Worm (Caenorhabditis elegans): ENCODE results near the gene hog-1.

DNA sequence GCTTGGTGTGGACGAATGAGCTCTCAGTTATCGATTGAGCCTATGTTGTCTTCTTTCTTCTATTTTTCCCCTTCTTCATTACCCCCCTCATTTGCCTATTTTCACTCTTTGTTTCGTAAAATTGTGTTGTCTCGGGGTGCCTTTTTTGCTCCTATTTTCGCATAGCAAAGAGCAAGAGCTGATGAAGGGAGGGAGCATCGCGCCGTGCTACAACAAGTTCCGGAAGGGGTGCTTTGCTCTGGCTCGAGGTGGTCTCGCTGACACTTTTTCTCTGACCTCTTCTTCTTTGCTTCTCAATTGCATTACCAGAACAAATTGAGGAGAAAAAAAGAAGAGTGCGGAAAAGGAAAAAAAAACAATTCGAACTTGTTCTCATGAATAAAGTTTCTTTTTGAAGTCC is 41.9 kb upstream of the hog-1 start:
- no peak for TF ChIP-seq nhr-11 (tag; optimal IDR thresholded peaks at IDR 0.05)
- TF ChIP-seq nhr-237 (tag; optimal IDR thresholded peaks at IDR 0.05), result no peak
- no peak for TF ChIP-seq snpc-4 (tag; optimal IDR thresholded peaks at IDR 0.05)
